Fruit fly (Drosophila melanogaster) whole organism, prepupa: ENCODE measurements around the gene rdog.

Experiments
- Blimp-1 ChIP-seq: fragments of 200-800 bp; sonication (Bioruptor generic); optimal IDR thresholded peaks from 3 replicates; lab custom pipeline; 2017; ENCODE audit warnings: missing biosample characterization, missing genetic modification characterization, mild to moderate bottlenecking, moderate library complexity, missing genetic modification reagents
- CG10631 ChIP-seq: fragments of 200-800 bp; sonication (Bioruptor generic); optimal IDR thresholded peaks from 2 replicates; lab custom pipeline; 2016; ENCODE audit warnings: missing biosample characterization, missing genetic modification characterization
- CG10669 ChIP-seq: fragments of 200-800 bp; sonication (Bioruptor generic); optimal IDR thresholded peaks from 3 replicates; lab custom pipeline; 2018; ENCODE audit warnings: missing biosample characterization, mild to moderate bottlenecking, missing genetic modification characterization, moderate library complexity
- CG11294 ChIP-seq: fragments of 200-800 bp; sonication (Bioruptor generic); IDR thresholded peaks from 2 replicates; pipeline ENCODE4 v1.3.6; 2022; ENCODE audit warnings: missing biosample characterization, missing genetic modification characterization
- CG11762 ChIP-seq: fragments of 200-800 bp; sonication (Bioruptor generic); optimal IDR thresholded peaks from 3 replicates; lab custom pipeline; 2016; ENCODE audit warnings: missing biosample characterization, missing genetic modification characterization; ENCODE audit not compliant: insufficient read depth
- CG11902 ChIP-seq: fragments of 200-800 bp; sonication (Bioruptor generic); optimal IDR thresholded peaks from 3 replicates; lab custom pipeline; 2016; ENCODE audit warnings: missing biosample characterization, missing genetic modification characterization
- CG15336 ChIP-seq: fragments of 200-800 bp; sonication (Bioruptor generic); IDR thresholded peaks from 2 replicates; pipeline ENCODE4 v1.3.6; 2022; ENCODE audit warnings: missing biosample characterization, missing genetic modification characterization
- CG16779 ChIP-seq: fragments of 200-800 bp; sonication (Bioruptor generic); optimal IDR thresholded peaks from 3 replicates; lab custom pipeline; 2017; ENCODE audit warnings: missing biosample characterization, mild to moderate bottlenecking, missing genetic modification characterization
- CG31627 ChIP-seq: fragments of 200-800 bp; sonication (Bioruptor generic); optimal IDR thresholded peaks from 3 replicates; lab custom pipeline; 2016; ENCODE audit warnings: missing biosample characterization, missing genetic modification characterization
- CG32006 ChIP-seq: fragments of 200-800 bp; sonication (Bioruptor generic); optimal IDR thresholded peaks from 3 replicates; lab custom pipeline; 2017; ENCODE audit warnings: missing biosample characterization, mild to moderate bottlenecking, missing genetic modification characterization
- CG34406 ChIP-seq: fragments of 200-800 bp; sonication (Bioruptor generic); optimal IDR thresholded peaks from 3 replicates; lab custom pipeline; 2016; ENCODE audit warnings: missing biosample characterization, missing genetic modification characterization
- CG3919 ChIP-seq: fragments of 200-800 bp; sonication (Bioruptor generic); optimal IDR thresholded peaks from 3 replicates; lab custom pipeline; 2016; ENCODE audit warnings: missing biosample characterization, missing genetic modification characterization
- CG4318 ChIP-seq: fragments of 200-800 bp; sonication (Bioruptor generic); optimal IDR thresholded peaks from 3 replicates; lab custom pipeline; 2017; ENCODE audit warnings: missing biosample characterization, mild to moderate bottlenecking, missing genetic modification characterization
- CG6163 ChIP-seq: fragments of 200-800 bp; sonication (Bioruptor generic); IDR thresholded peaks from 3 replicates; pipeline ENCODE4 v1.3.6; 2022; ENCODE audit warnings: missing biosample characterization, missing genetic modification characterization
- CG6276 ChIP-seq: fragments of 200-800 bp; sonication (Bioruptor generic); optimal IDR thresholded peaks from 2 replicates; lab custom pipeline; 2017; ENCODE audit warnings: missing biosample characterization, mild to moderate bottlenecking, missing genetic modification characterization
- CG6792 ChIP-seq: fragments of 200-800 bp; sonication (Bioruptor generic); optimal IDR thresholded peaks from 3 replicates; lab custom pipeline; 2016; ENCODE audit warnings: missing biosample characterization, missing genetic modification characterization
- CG6808 ChIP-seq: fragments of 200-800 bp; sonication (Bioruptor generic); optimal IDR thresholded peaks from 3 replicates; lab custom pipeline; 2017; ENCODE audit warnings: missing biosample characterization, missing genetic modification characterization, mild to moderate bottlenecking, moderate library complexity, missing genetic modification reagents
- CG6854 ChIP-seq: fragments of 200-800 bp; sonication (Bioruptor generic); optimal IDR thresholded peaks from 2 replicates; lab custom pipeline; 2017; ENCODE audit warnings: missing biosample characterization, mild to moderate bottlenecking, missing genetic modification characterization
- CG7368 ChIP-seq: fragments of 200-800 bp; sonication (Bioruptor generic); optimal IDR thresholded peaks from 3 replicates; lab custom pipeline; 2016; ENCODE audit warnings: missing biosample characterization, missing genetic modification characterization
- CG8119 ChIP-seq: fragments of 200-800 bp; sonication (Bioruptor generic); IDR thresholded peaks from 3 replicates; pipeline ENCODE4 v1.3.6; 2022; ENCODE audit warnings: missing biosample characterization, missing genetic modification characterization
- CG8319 ChIP-seq: fragments of 200-800 bp; sonication (Bioruptor generic); optimal IDR thresholded peaks from 3 replicates; lab custom pipeline; 2016; ENCODE audit warnings: missing biosample characterization, missing genetic modification characterization
- CG9139 ChIP-seq: fragments of 200-800 bp; sonication (Bioruptor generic); optimal IDR thresholded peaks from 3 replicates; lab custom pipeline; 2017; ENCODE audit warnings: missing biosample characterization, mild to moderate bottlenecking, missing genetic modification characterization
- Eip75B ChIP-seq: fragments of 200-800 bp; sonication (Bioruptor generic); optimal IDR thresholded peaks from 3 replicates; lab custom pipeline; 2016; ENCODE audit warnings: missing biosample characterization, missing genetic modification characterization
- Eip78C ChIP-seq: fragments of 200-800 bp; sonication (Bioruptor generic); peaks from one replicate; lab custom pipeline; 2016; ENCODE audit warnings: missing biosample characterization, missing genetic modification characterization
- Ets21C ChIP-seq: fragments of 200-800 bp; sonication (Bioruptor generic); optimal IDR thresholded peaks from 3 replicates; lab custom pipeline; 2016; ENCODE audit warnings: missing biosample characterization, missing genetic modification characterization
- Ets96B ChIP-seq: fragments of 200-800 bp; optimal IDR thresholded peaks from 2 replicates; lab custom pipeline; 2019; ENCODE audit warnings: missing biosample characterization, mild to moderate bottlenecking, missing genetic modification characterization, moderate library complexity
- Hr39 ChIP-seq: fragments of 200-800 bp; sonication (Bioruptor generic); optimal IDR thresholded peaks from 2 replicates; lab custom pipeline; 2016; ENCODE audit warnings: missing biosample characterization, missing genetic modification characterization
- Hr4 ChIP-seq: fragments of 200-800 bp; sonication (Bioruptor generic); optimal IDR thresholded peaks from 3 replicates; lab custom pipeline; 2016; ENCODE audit warnings: missing biosample characterization, missing genetic modification characterization
- Lpt ChIP-seq: fragments of 200-800 bp; sonication (Bioruptor generic); optimal IDR thresholded peaks from 3 replicates; lab custom pipeline; 2016; ENCODE audit warnings: missing biosample characterization, missing genetic modification characterization
- Met ChIP-seq: fragments of 200-800 bp; sonication (Bioruptor generic); optimal IDR thresholded peaks from 3 replicates; lab custom pipeline; 2016; ENCODE audit warnings: missing biosample characterization, missing genetic modification characterization
- Smox ChIP-seq: fragments of 200-800 bp; sonication (Bioruptor generic); optimal IDR thresholded peaks from 3 replicates; lab custom pipeline; 2016; ENCODE audit warnings: missing biosample characterization, missing genetic modification characterization
- Sox102F ChIP-seq: fragments of 200-800 bp; sonication (Bioruptor generic); optimal IDR thresholded peaks from 2 replicates; lab custom pipeline; 2016; ENCODE audit warnings: missing biosample characterization, mild to moderate bottlenecking, missing genetic modification characterization
- Sox14 ChIP-seq: fragments of 200-800 bp; sonication (Bioruptor generic); optimal IDR thresholded peaks from 3 replicates; lab custom pipeline; 2016; ENCODE audit warnings: missing biosample characterization, missing genetic modification characterization
- Sox15 ChIP-seq: fragments of 200-800 bp; sonication (Bioruptor generic); optimal IDR thresholded peaks from 3 replicates; lab custom pipeline; 2016; ENCODE audit warnings: missing biosample characterization, missing genetic modification characterization
- achi ChIP-seq: fragments of 200-800 bp; sonication (Bioruptor generic); optimal IDR thresholded peaks from 3 replicates; lab custom pipeline; 2016; ENCODE audit warnings: missing biosample characterization, missing genetic modification characterization
- acj6 ChIP-seq: fragments of 200-800 bp; sonication (Bioruptor generic); optimal IDR thresholded peaks from 3 replicates; lab custom pipeline; 2016; ENCODE audit warnings: missing biosample characterization, missing genetic modification characterization
- cyc ChIP-seq: fragments of 200-800 bp; sonication (Bioruptor generic); optimal IDR thresholded peaks from 3 replicates; lab custom pipeline; 2016; ENCODE audit warnings: missing biosample characterization, missing genetic modification characterization
- dac ChIP-seq: fragments of 200-800 bp; sonication (Bioruptor generic); optimal IDR thresholded peaks from 2 replicates; lab custom pipeline; 2017; ENCODE audit warnings: missing biosample characterization, mild to moderate bottlenecking, missing genetic modification characterization
- dsx ChIP-seq: fragments of 200-800 bp; optimal IDR thresholded peaks from 3 replicates; lab custom pipeline; 2019; ENCODE audit warnings: missing biosample characterization, mild to moderate bottlenecking, missing genetic modification characterization, moderate library complexity; ENCODE audit not compliant: poor library complexity, severe bottlenecking
- esn ChIP-seq: fragments of 200-800 bp; sonication (Bioruptor generic); optimal IDR thresholded peaks from 2 replicates; lab custom pipeline; 2016; ENCODE audit warnings: missing biosample characterization, mild to moderate bottlenecking, missing genetic modification characterization, moderate library complexity
- fd85E ChIP-seq: fragments of 200-800 bp; sonication (Bioruptor generic); optimal IDR thresholded peaks from 3 replicates; lab custom pipeline; 2016; ENCODE audit warnings: missing biosample characterization, missing genetic modification characterization
- fkh ChIP-seq: fragments of 200-800 bp; sonication (Bioruptor generic); optimal IDR thresholded peaks from 3 replicates; lab custom pipeline; 2017; ENCODE audit warnings: missing biosample characterization, mild to moderate bottlenecking, missing genetic modification characterization, moderate library complexity
- lz ChIP-seq: fragments of 200-800 bp; sonication (Bioruptor generic); optimal IDR thresholded peaks from 3 replicates; lab custom pipeline; 2016; ENCODE audit warnings: missing biosample characterization, missing genetic modification characterization
- net ChIP-seq: fragments of 200-800 bp; sonication (Bioruptor generic); optimal IDR thresholded peaks from 3 replicates; lab custom pipeline; 2016; ENCODE audit warnings: missing biosample characterization, missing genetic modification characterization
- pdm3 ChIP-seq: fragments of 200-800 bp; sonication (Bioruptor generic); optimal IDR thresholded peaks from 3 replicates; lab custom pipeline; 2016; ENCODE audit warnings: missing biosample characterization, missing genetic modification characterization
- spab ChIP-seq: fragments of 200-800 bp; sonication (Bioruptor generic); optimal IDR thresholded peaks from 2 replicates; lab custom pipeline; 2017; ENCODE audit warnings: missing biosample characterization, mild to moderate bottlenecking, missing genetic modification characterization, missing genetic modification reagents
- svp ChIP-seq: fragments of 200-800 bp; sonication (Bioruptor generic); peaks from one replicate; lab custom pipeline; 2016; ENCODE audit warnings: missing biosample characterization, missing genetic modification characterization
- topi ChIP-seq: fragments of 200-800 bp; sonication (Bioruptor generic); optimal IDR thresholded peaks from 3 replicates; lab custom pipeline; 2016; ENCODE audit warnings: missing biosample characterization, missing genetic modification characterization

Gene rdog

dm6 chr3R:29210542-29211393, 52.8 kb downstream of the rdog start (continued):
- TF ChIP-seq topi, result peak; percentile 43
- peak; percentile 74 for TF ChIP-seq net (GFP tag; lab: Kevin White, UChicago)
- TF ChIP-seq Eip75B (GFP tag; lab: Kevin White, UChicago), result peak; percentile 65
- peak; percentile 82 for TF ChIP-seq Eip78C
- no peak for TF ChIP-seq fd85E (GFP tag; lab: Kevin White, UChicago)
- TF ChIP-seq CG3919, result peak; percentile 55
- TF ChIP-seq CG6854 (GFP tag; lab: Kevin White, UChicago), result peak; percentile 90
- peak; percentile 71 for TF ChIP-seq Lpt (GFP tag; lab: Kevin White, UChicago)
- TF ChIP-seq CG11762 (GFP tag; lab: Kevin White, UChicago), result no peak
- peak; percentile 38 for TF ChIP-seq CG6792 (GFP tag; lab: Kevin White, UChicago)
- TF ChIP-seq CG8319 (GFP tag; lab: Kevin White, UChicago), result peak; percentile 1
- peak; percentile 15 for TF ChIP-seq fkh (GFP tag; lab: Kevin White, UChicago)
- TF ChIP-seq CG8119, result peak; percentile 88
- TF ChIP-seq CG10631 (GFP tag; lab: Kevin White, UChicago), result peak; percentile 78
- TF ChIP-seq dac, result peak; percentile 79
- peak; percentile 87 for TF ChIP-seq CG4318 (GFP tag; lab: Kevin White, UChicago)
- TF ChIP-seq CG11902 (GFP tag; lab: Kevin White, UChicago), result no peak
- TF ChIP-seq CG31627 (GFP tag; lab: Kevin White, UChicago), result peak; percentile 24
- peak; percentile 85 for TF ChIP-seq CG15336 (GFP tag; lab: Robert Waterston, UW)
- peak; percentile 23 for TF ChIP-seq cyc (GFP tag; lab: Kevin White, UChicago)
- peak; percentile 43 for TF ChIP-seq Met (GFP tag; lab: Kevin White, UChicago)
- peak; percentile 48 for TF ChIP-seq Sox15
- peak; percentile 67 for TF ChIP-seq acj6 (GFP tag; lab: Kevin White, UChicago)
- TF ChIP-seq Smox (GFP tag; lab: Kevin White, UChicago), result no peak

dm6 chr3R:29211702-29212101, 53.8 kb downstream of the rdog start:
- no peak for TF ChIP-seq CG16779 (tag; lab: Kevin White, UChicago)
- TF ChIP-seq CG6808 (GFP tag; lab: Kevin White, UChicago), result no peak
- TF ChIP-seq Sox102F (GFP tag; lab: Kevin White, UChicago), result no peak
- peak; percentile 12 for TF ChIP-seq Ets96B (tag; lab: Kevin White, UChicago)
- no peak for TF ChIP-seq Sox15
- no peak for TF ChIP-seq esn
- peak; percentile 41 for TF ChIP-seq CG10631 (GFP tag; lab: Kevin White, UChicago)
- no peak for TF ChIP-seq CG31627 (GFP tag; lab: Kevin White, UChicago)
- TF ChIP-seq Lpt (GFP tag; lab: Kevin White, UChicago), result peak; percentile 37
- no peak for TF ChIP-seq Ets21C (GFP tag; lab: Kevin White, UChicago)
- no peak for TF ChIP-seq topi
- TF ChIP-seq spab, result no peak
- peak; percentile 47 for TF ChIP-seq Sox14 (GFP tag; lab: Kevin White, UChicago)
- TF ChIP-seq CG32006 (GFP tag; lab: Kevin White, UChicago), result peak; percentile 58
- TF ChIP-seq Blimp-1 (GFP tag; lab: Kevin White, UChicago), result no peak
- peak; percentile 21 for TF ChIP-seq svp
- no peak for TF ChIP-seq CG10669 (GFP tag; lab: Kevin White, UChicago)
- TF ChIP-seq Hr4 (GFP tag; lab: Kevin White, UChicago), result peak; percentile 23
- peak; percentile 63 for TF ChIP-seq CG6276 (GFP tag; lab: Kevin White, UChicago)
- no peak for TF ChIP-seq dsx (GFP tag; lab: Kevin White, UChicago)
- TF ChIP-seq CG11294, result no peak
- TF ChIP-seq CG7368 (GFP tag; lab: Kevin White, UChicago), result no peak
- TF ChIP-seq pdm3, result no peak
- TF ChIP-seq fd85E (GFP tag; lab: Kevin White, UChicago), result no peak
- no peak for TF ChIP-seq dac
- TF ChIP-seq CG15336 (GFP tag; lab: Robert Waterston, UW), result peak; percentile 35
- no peak for TF ChIP-seq cyc (GFP tag; lab: Kevin White, UChicago)
- TF ChIP-seq CG34406 (GFP tag; lab: Kevin White, UChicago), result no peak
- peak; percentile 44 for TF ChIP-seq CG3919
- TF ChIP-seq achi (GFP tag; lab: Kevin White, UChicago), result peak; percentile 52
- no peak for TF ChIP-seq lz (GFP tag; lab: Kevin White, UChicago)
- TF ChIP-seq Hr39 (GFP tag; lab: Kevin White, UChicago), result no peak
- TF ChIP-seq CG6163 (GFP tag; lab: Robert Waterston, UW), result 0 out of 3 replicates have a peak, but pooled peaks have one; percentile 31
- no peak for TF ChIP-seq Met (GFP tag; lab: Kevin White, UChicago)
- TF ChIP-seq CG9139 (GFP tag; lab: Kevin White, UChicago), result no peak
